Worm (Caenorhabditis elegans): ENCODE data around the gene AH10.2.

- TF ChIP-seq ama-1 (optimal IDR thresholded peaks at IDR 0.05): no peak
- TF ChIP-seq ama-1 (GFP tag; optimal IDR thresholded peaks at IDR 0.05): no peak
- no peak for TF ChIP-seq unc-130 (GFP tag; optimal IDR thresholded peaks at IDR 0.05)
- no peak for TF ChIP-seq lsl-1 (GFP tag; optimal IDR thresholded peaks at IDR 0.05)
- TF ChIP-seq lin-54 (GFP tag; optimal IDR thresholded peaks at IDR 0.05): no peak
- no peak for TF ChIP-seq rcor-1 (GFP tag; IDR thresholded peaks at IDR 0.05)
- no peak for TF ChIP-seq bed-1 (GFP tag; IDR thresholded peaks at IDR 0.05)
- TF ChIP-seq F57C9.4 (tag; optimal IDR thresholded peaks at IDR 0.05): no peak
- no peak for TF ChIP-seq K12H6.12 (tag; optimal IDR thresholded peaks at IDR 0.05)
- TF ChIP-seq pbrm-1 (GFP tag; IDR thresholded peaks at IDR 0.05): no peak
- no peak for TF ChIP-seq F57A8.1 (GFP tag; optimal IDR thresholded peaks at IDR 0.05)
- no peak for TF ChIP-seq snpc-4 (GFP tag; optimal IDR thresholded peaks at IDR 0.05)
- TF ChIP-seq snpc-4 (tag; optimal IDR thresholded peaks at IDR 0.05): no peak
- TF ChIP-seq Y95B8A.8 (GFP tag; IDR thresholded peaks at IDR 0.05): no peak
- TF ChIP-seq F49E8.2 (tag; optimal IDR thresholded peaks at IDR 0.05; ENCODE audit: insufficient read depth): no peak
- TF ChIP-seq Y56A3A.18 (GFP tag; IDR thresholded peaks at IDR 0.05): no peak
Measured at ce11 chrV:14141846-14142245, 14.7 kb upstream of the AH10.2 start.
